Worm (Caenorhabditis elegans) whole organism, L1 larva: ENCODE data around the gene best-19.

ENCODE experiments used
- aha-1 ChIP-seq: fragments of 150-350 bp; optimal IDR thresholded peaks from 2 replicates; lab custom pipeline; 2014; ENCODE audit warnings: missing biosample characterization, missing genetic modification characterization
- ama-1 ChIP-seq: fragments of 150-350 bp; optimal IDR thresholded peaks from 2 replicates; lab custom pipeline; 2014
- ceh-63 ChIP-seq: fragments of 200-800 bp; sonication (Bioruptor generic); optimal IDR thresholded peaks from 2 replicates; lab custom pipeline; 2018; ENCODE audit warnings: mild to moderate bottlenecking, missing genetic modification characterization, missing compliant biosample characterization
- elt-3 ChIP-seq, 6 experiments: fragments of 150-350 bp in 1 of 6; sonication (generic microtip); optimal IDR thresholded peaks; 2 replicates each; lab custom pipeline; 2017 to 2018; ENCODE audit warnings: missing biosample characterization in 6 of 6, missing genetic modification characterization in 6 of 6, inconsistent platforms in 1 of 6
- fkh-8 ChIP-seq: sonication (generic microtip); optimal IDR thresholded peaks from 2 replicates; lab custom pipeline; 2016; ENCODE audit warnings: mild to moderate bottlenecking, missing genetic modification characterization, missing compliant biosample characterization
- pag-3 ChIP-seq: sonication (generic microtip); optimal IDR thresholded peaks from 2 replicates; lab custom pipeline; 2017; ENCODE audit warnings: missing genetic modification characterization, mild to moderate bottlenecking, missing compliant biosample characterization, antibody characterized with exemption, borderline replicate concordance; ENCODE audit not compliant: insufficient read depth
- skn-1 ChIP-seq: fragments of 150-350 bp; optimal IDR thresholded peaks from 2 replicates; lab custom pipeline; 2014; ENCODE audit warnings: missing biosample characterization, missing genetic modification characterization

- no peak for TF ChIP-seq skn-1 (tag; lab: Kevin White, UChicago)
- TF ChIP-seq elt-3 (tag; optimal IDR thresholded peaks at IDR 0.05; lab: Kevin White, UChicago): no peak
- TF ChIP-seq ceh-63 (GFP tag; lab: Kevin White, UChicago): no peak
- no peak for TF ChIP-seq aha-1 (tag; lab: Kevin White, UChicago)
- no peak for TF ChIP-seq ama-1 (lab: Kevin White, UChicago)
- TF ChIP-seq pag-3: no peak
- no peak for TF ChIP-seq fkh-8 (tag; lab: Kevin White, UChicago)
Measured at ce11 chrIV:319654-320053, 36.2 kb downstream of the best-19 start.
